Worm (Caenorhabditis elegans) whole organism, young adult: Measurements from ENCODE around the gene rtfo-1.

Experiments used
- B0035.1 ChIP-seq: sonication (generic microtip); optimal IDR thresholded peaks from 2 replicates; lab custom pipeline; 2016; ENCODE audit warnings: missing genetic modification characterization, mild to moderate bottlenecking, missing compliant biosample characterization, missing genotype, missing genetic modification reagents
- B0261.1 ChIP-seq: sonication (generic microtip); optimal IDR thresholded peaks from 2 replicates; lab custom pipeline; 2016; ENCODE audit warnings: mild to moderate bottlenecking, missing genetic modification characterization, moderate library complexity, missing compliant biosample characterization
- D2030.7 ChIP-seq: fragments of 200-800 bp; sonication (Bioruptor generic); IDR thresholded peaks from 2 replicates; pipeline ENCODE4 v1.3.6; 2022; ENCODE audit warnings: missing genetic modification reagents, missing genetic modification characterization, missing compliant biosample characterization
- F23B12.7 ChIP-seq: sonication (generic microtip); optimal IDR thresholded peaks from 2 replicates; lab custom pipeline; 2017; ENCODE audit warnings: missing genetic modification characterization, mild to moderate bottlenecking, missing compliant biosample characterization, antibody characterized with exemption, moderate library complexity; ENCODE audit not compliant: insufficient read depth
- F37B4.10 ChIP-seq: fragments of 200-800 bp; sonication (Bioruptor generic); IDR thresholded peaks from 2 replicates; pipeline ENCODE4 v1.3.6; 2022; ENCODE audit warnings: missing genetic modification characterization, missing compliant biosample characterization
- F52B5.7 ChIP-seq: sonication (generic microtip); optimal IDR thresholded peaks from 2 replicates; lab custom pipeline; 2016; ENCODE audit warnings: mild to moderate bottlenecking, missing genetic modification characterization, missing compliant biosample characterization
- K11D2.4 ChIP-seq: fragments of 200-800 bp; sonication (Bioruptor generic); IDR thresholded peaks from 2 replicates; pipeline ENCODE4 v1.3.6; 2022; ENCODE audit warnings: missing genetic modification reagents, missing genetic modification characterization, missing compliant biosample characterization
- K12H6.12 ChIP-seq: fragments of 200-800 bp; sonication (Bioruptor generic); optimal IDR thresholded peaks from 2 replicates; lab custom pipeline; 2018; ENCODE audit warnings: mild to moderate bottlenecking, missing genetic modification characterization, missing compliant biosample characterization
- T07F8.4 ChIP-seq: sonication (generic microtip); optimal IDR thresholded peaks from 2 replicates; lab custom pipeline; 2016; ENCODE audit warnings: mild to moderate bottlenecking, missing genetic modification characterization, moderate library complexity, missing compliant biosample characterization
- Y53F4B.3 ChIP-seq: fragments of 200-800 bp; sonication (Bioruptor generic); IDR thresholded peaks from 2 replicates; pipeline ENCODE4 v1.3.6; 2022; ENCODE audit warnings: missing genetic modification reagents, missing genetic modification characterization, missing compliant biosample characterization
- Y79H2A.3 ChIP-seq: fragments of 200-800 bp; sonication (Bioruptor generic); conservative IDR thresholded peaks from 2 replicates; pipeline ENCODE4 v1.3.6; 2022; ENCODE audit warnings: missing genetic modification reagents, missing genetic modification characterization, missing compliant biosample characterization
- akir-1 ChIP-seq: fragments of 200-800 bp; sonication (Bioruptor generic); optimal IDR thresholded peaks from 2 replicates; lab custom pipeline; 2018; ENCODE audit warnings: mild to moderate bottlenecking, missing genetic modification characterization, moderate library complexity, missing compliant biosample characterization
- ama-1 ChIP-seq, 3 experiments: fragments of 150-350 bp in 1 of 3; sonication (generic microtip) in 2 of 3; optimal IDR thresholded peaks; 2 replicates each; lab custom pipeline; 2014 to 2018; ENCODE audit warnings: missing biosample characterization in 2 of 3, missing genetic modification characterization in 2 of 3, missing genetic modification reagents in 2 of 3
- aptf-3 ChIP-seq: fragments of 200-800 bp; sonication (Bioruptor generic); IDR thresholded peaks from 2 replicates; pipeline ENCODE4 v1.3.6; 2022; ENCODE audit warnings: missing genetic modification characterization, missing compliant biosample characterization
- bed-2 ChIP-seq: fragments of 200-800 bp; sonication (Bioruptor generic); IDR thresholded peaks from 2 replicates; pipeline ENCODE4 v1.3.6; 2022; ENCODE audit warnings: missing genetic modification reagents, missing genetic modification characterization, missing compliant biosample characterization
- cebp-1 ChIP-seq, 2 experiments: fragments of 200-800 bp in 1 of 2; sonication (Bioruptor generic) in 1 of 2; sonication (generic microtip) in 1 of 2; IDR thresholded peaks in 1 of 2; optimal IDR thresholded peaks in 1 of 2; 2 replicates each; pipeline versions ENCODE4 v1.3.6 to Lab custom; 2017 to 2022; ENCODE audit warnings: missing compliant biosample characterization in 2 of 2, missing genetic modification characterization in 2 of 2, mild to moderate bottlenecking in 1 of 2, missing genetic modification reagents in 1 of 2, moderate library complexity in 1 of 2
- ceh-100 ChIP-seq: fragments of 200-800 bp; sonication (Bioruptor generic); IDR thresholded peaks from 2 replicates; pipeline ENCODE4 v1.3.6; 2022; ENCODE audit warnings: missing genetic modification reagents, missing genetic modification characterization, missing compliant biosample characterization
- chd-7 ChIP-seq: sonication (generic microtip); optimal IDR thresholded peaks from 2 replicates; lab custom pipeline; 2016; ENCODE audit warnings: mild to moderate bottlenecking, missing genetic modification characterization, moderate library complexity, missing compliant biosample characterization
- dox-1 ChIP-seq: fragments of 200-800 bp; sonication (Bioruptor generic); IDR thresholded peaks from 2 replicates; pipeline ENCODE4 v1.3.6; 2022; ENCODE audit warnings: missing genetic modification reagents, missing genetic modification characterization, missing compliant biosample characterization
- egl-18 ChIP-seq: fragments of 200-800 bp; sonication (Bioruptor generic); IDR thresholded peaks from 2 replicates; pipeline ENCODE4 v1.3.6; 2022; ENCODE audit warnings: missing genetic modification reagents, missing genetic modification characterization, missing compliant biosample characterization
- egrh-3 ChIP-seq: fragments of 200-800 bp; sonication (Bioruptor generic); IDR thresholded peaks from 2 replicates; pipeline ENCODE4 v1.3.6; 2022; ENCODE audit warnings: missing genetic modification reagents, missing genetic modification characterization, missing compliant biosample characterization
- ekl-4 ChIP-seq: fragments of 200-800 bp; sonication (Bioruptor generic); IDR thresholded peaks from 2 replicates; pipeline ENCODE4 v1.3.6; 2022; ENCODE audit warnings: missing genetic modification reagents, missing genetic modification characterization, missing compliant biosample characterization
- gei-17 ChIP-seq: fragments of 200-800 bp; sonication (Bioruptor generic); optimal IDR thresholded peaks from 2 replicates; lab custom pipeline; 2018; ENCODE audit warnings: mild to moderate bottlenecking, missing genetic modification characterization, missing compliant biosample characterization
- hlh-26 ChIP-seq: fragments of 200-800 bp; sonication (Bioruptor generic); conservative IDR thresholded peaks from 2 replicates; pipeline ENCODE4 v1.3.6; 2022; ENCODE audit warnings: missing genetic modification reagents, missing genetic modification characterization, missing compliant biosample characterization
- hmg-1.2 ChIP-seq: fragments of 200-800 bp; sonication (Bioruptor generic); IDR thresholded peaks from 2 replicates; pipeline ENCODE4 v1.3.6; 2022; ENCODE audit warnings: missing genetic modification reagents, missing genetic modification characterization, missing compliant biosample characterization
- lin-54 ChIP-seq: fragments of 200-800 bp; sonication (Bioruptor generic); optimal IDR thresholded peaks from 2 replicates; lab custom pipeline; 2018; ENCODE audit warnings: mild to moderate bottlenecking, missing genetic modification characterization, missing compliant biosample characterization
- lir-1 ChIP-seq: fragments of 200-800 bp; sonication (Bioruptor generic); conservative IDR thresholded peaks from 2 replicates; pipeline ENCODE4 v1.3.6; 2022; ENCODE audit warnings: missing genetic modification reagents, missing genetic modification characterization, missing compliant biosample characterization
- lsl-1 ChIP-seq: fragments of 200-800 bp; sonication (Bioruptor generic); optimal IDR thresholded peaks from 2 replicates; lab custom pipeline; 2018; ENCODE audit warnings: mild to moderate bottlenecking, missing genetic modification characterization, moderate library complexity, missing compliant biosample characterization
- madf-6 ChIP-seq: fragments of 200-800 bp; sonication (Bioruptor generic); IDR thresholded peaks from 2 replicates; pipeline ENCODE4 v1.3.6; 2022; ENCODE audit warnings: missing genetic modification reagents, missing genetic modification characterization, missing compliant biosample characterization
- madf-8 ChIP-seq: fragments of 200-800 bp; sonication (Bioruptor generic); conservative IDR thresholded peaks from 2 replicates; pipeline ENCODE4 v1.3.6; 2022; ENCODE audit warnings: missing genetic modification reagents, missing genetic modification characterization, missing compliant biosample characterization
- mes-4 ChIP-seq: sonication (generic microtip); optimal IDR thresholded peaks from 2 replicates; lab custom pipeline; 2016; ENCODE audit warnings: missing genotype, missing genetic modification characterization, missing compliant biosample characterization
- nfya-1 ChIP-seq: sonication (generic microtip); optimal IDR thresholded peaks from 2 replicates; lab custom pipeline; 2017; ENCODE audit warnings: antibody characterized with exemption, missing compliant biosample characterization, missing genetic modification characterization, borderline replicate concordance; ENCODE audit not compliant: insufficient read depth
- nhr-80 ChIP-seq: sonication (generic microtip); optimal IDR thresholded peaks from 2 replicates; lab custom pipeline; 2016; ENCODE audit warnings: missing genetic modification characterization, missing compliant biosample characterization
- pbrm-1 ChIP-seq: fragments of 200-800 bp; sonication (Bioruptor generic); IDR thresholded peaks from 2 replicates; pipeline ENCODE4 v1.3.6; 2022; ENCODE audit warnings: missing genetic modification reagents, missing genetic modification characterization, missing compliant biosample characterization
- rcor-1 ChIP-seq: fragments of 200-800 bp; sonication (Bioruptor generic); IDR thresholded peaks from 2 replicates; pipeline ENCODE4 v1.3.6; 2022; ENCODE audit warnings: missing genetic modification reagents, missing genetic modification characterization, missing compliant biosample characterization
- snpc-1.1 ChIP-seq: sonication (generic microtip); optimal IDR thresholded peaks from 2 replicates; lab custom pipeline; 2017; ENCODE audit warnings: missing genetic modification characterization, mild to moderate bottlenecking, missing compliant biosample characterization, antibody characterized with exemption, moderate library complexity, missing genotype, missing genetic modification reagents; ENCODE audit not compliant: insufficient read depth
- snpc-3.4 ChIP-seq: sonication (generic microtip); optimal IDR thresholded peaks from 2 replicates; lab custom pipeline; 2017; ENCODE audit warnings: missing genetic modification characterization, mild to moderate bottlenecking, missing compliant biosample characterization, antibody characterized with exemption, moderate library complexity, missing genotype, missing genetic modification reagents
- snpc-4 ChIP-seq, 5 experiments: fragments of 150-350 bp in 1 of 5; sonication (generic microtip) in 4 of 5; optimal IDR thresholded peaks; 2 replicates each; lab custom pipeline; 2014 to 2018; ENCODE audit warnings: missing genetic modification characterization in 5 of 5, missing biosample characterization in 3 of 5, antibody characterized with exemption in 2 of 5, mild to moderate bottlenecking in 2 of 5, missing compliant biosample characterization in 2 of 5, missing genotype in 2 of 5, moderate library complexity in 2 of 5, missing genetic modification reagents in 1 of 5
- sptf-2 ChIP-seq: fragments of 200-800 bp; sonication (Bioruptor generic); optimal IDR thresholded peaks from 2 replicates; lab custom pipeline; 2018; ENCODE audit warnings: mild to moderate bottlenecking, missing genetic modification characterization, missing compliant biosample characterization
- unc-130 ChIP-seq: sonication (generic microtip); optimal IDR thresholded peaks from 2 replicates; lab custom pipeline; 2016; ENCODE audit warnings: missing genetic modification reagents, missing genetic modification characterization, missing compliant biosample characterization
- xnd-1 ChIP-seq: sonication (generic microtip); optimal IDR thresholded peaks from 2 replicates; lab custom pipeline; 2016; ENCODE audit warnings: missing genotype, missing genetic modification reagents, missing genetic modification characterization, missing compliant biosample characterization
- ztf-18 ChIP-seq: sonication (generic microtip); optimal IDR thresholded peaks from 2 replicates; lab custom pipeline; 2016; ENCODE audit warnings: missing genotype, mild to moderate bottlenecking, missing genetic modification characterization, missing compliant biosample characterization
- ztf-22 ChIP-seq: fragments of 200-800 bp; sonication (Bioruptor generic); optimal IDR thresholded peaks from 2 replicates; lab custom pipeline; 2018; ENCODE audit warnings: mild to moderate bottlenecking, missing genetic modification characterization, moderate library complexity, missing compliant biosample characterization
- ztf-25 ChIP-seq: fragments of 200-800 bp; sonication (Bioruptor generic); IDR thresholded peaks from 2 replicates; pipeline ENCODE4 v1.3.6; 2022; ENCODE audit warnings: missing genetic modification reagents, missing genetic modification characterization, missing compliant biosample characterization
- ztf-26 ChIP-seq: sonication (generic microtip); optimal IDR thresholded peaks from 2 replicates; lab custom pipeline; 2017; ENCODE audit warnings: missing genetic modification characterization, missing compliant biosample characterization
- ztf-28 ChIP-seq: fragments of 200-800 bp; sonication (Bioruptor generic); IDR thresholded peaks from 2 replicates; pipeline ENCODE4 v1.3.6; 2022; ENCODE audit warnings: missing genetic modification reagents, missing genetic modification characterization, missing compliant biosample characterization

The rtfo-1 gene

DNA sequence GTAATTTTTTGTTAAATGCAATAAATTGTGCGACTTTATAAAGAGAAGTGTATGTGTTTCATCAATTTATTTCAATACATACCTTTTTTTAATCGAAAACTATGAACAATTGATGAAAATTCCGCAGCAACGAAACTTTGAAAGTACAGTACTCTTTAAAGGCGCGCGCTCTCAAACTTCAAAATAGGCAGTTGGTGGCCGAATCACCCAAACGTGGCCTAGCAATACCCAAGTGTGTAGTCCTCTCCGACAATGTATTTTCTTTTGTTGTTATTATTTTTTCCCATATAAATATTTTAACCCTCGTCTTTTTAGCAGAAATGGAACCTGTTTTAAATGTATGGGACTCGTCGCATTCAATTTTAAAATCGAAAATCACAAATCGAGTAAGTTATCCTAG, 45.9 kb downstream of the rtfo-1 start, which contains the start of gene C50F4.4 (continued):
- TF ChIP-seq unc-130 (GFP tag; lab: Kevin White, UChicago) (peak; percentile 66), madf-8 (peak; percentile 49), snpc-4 (GFP tag; optimal IDR thresholded peaks at IDR 0.05; lab: Kevin White, UChicago) (no peak), snpc-4 (tag; optimal IDR thresholded peaks at IDR 0.05; lab: Kevin White, UChicago) (peak in 2 of 4 experiments; percentile 3 to 27), hmg-1.2 (0 out of 2 replicates have a peak, but pooled peaks have one; percentile 15), bed-2 (no peak), ztf-22 (GFP tag; lab: Kevin White, UChicago) (no peak), T07F8.4 (tag; lab: Kevin White, UChicago) (no peak), F52B5.7 (no peak), ceh-100 (GFP tag; lab: Robert Waterston, UW) (no peak), D2030.7 (GFP tag; lab: Robert Waterston, UW) (peak; percentile 32; the same call in 1 of the 2 replicates), madf-6 (GFP tag; lab: Robert Waterston, UW) (peak; percentile 85), rcor-1 (GFP tag; lab: Robert Waterston, UW) (peak; percentile 43), F37B4.10 (no peak), akir-1 (GFP tag; lab: Kevin White, UChicago) (no peak), aptf-3 (GFP tag; lab: Robert Waterston, UW) (no peak), lsl-1 (peak; percentile 80), pbrm-1 (GFP tag; lab: Robert Waterston, UW) (no peak), ztf-26 (tag; lab: Kevin White, UChicago) (no peak), Y53F4B.3 (GFP tag; lab: Robert Waterston, UW) (no peak), gei-17 (GFP tag; lab: Kevin White, UChicago) (no peak), egl-18 (GFP tag; lab: Robert Waterston, UW) (no peak), ekl-4 (no peak), ztf-25 (GFP tag; lab: Robert Waterston, UW) (no peak), B0035.1 (no peak), B0261.1 (tag; lab: Kevin White, UChicago) (no peak), nhr-80 (tag; lab: Kevin White, UChicago) (no peak), mes-4 (no peak), snpc-1.1 (tag; lab: Kevin White, UChicago) (no peak), chd-7 (tag; lab: Kevin White, UChicago) (no peak), ztf-28 (GFP tag; lab: Robert Waterston, UW) (no peak), lir-1 (GFP tag; lab: Robert Waterston, UW) (no peak), Y79H2A.3 (GFP tag; lab: Robert Waterston, UW) (0 out of 2 replicates have a peak, but pooled peaks have one; percentile 18), F23B12.7 (tag; lab: Kevin White, UChicago) (no peak), hlh-26 (GFP tag; lab: Robert Waterston, UW) (no peak), egrh-3 (GFP tag; lab: Robert Waterston, UW) (no peak), ztf-18 (tag; lab: Kevin White, UChicago) (peak; percentile 33), ama-1 (optimal IDR thresholded peaks at IDR 0.05; lab: Kevin White, UChicago) (no peak), ama-1 (GFP tag; optimal IDR thresholded peaks at IDR 0.05; lab: Kevin White, UChicago) (no peak), nfya-1 (tag; lab: Kevin White, UChicago) (no peak), dox-1 (GFP tag; lab: Robert Waterston, UW) (peak; percentile 71), lin-54 (GFP tag; lab: Kevin White, UChicago) (no peak), K12H6.12 (tag; lab: Kevin White, UChicago) (no peak), xnd-1 (tag; lab: Kevin White, UChicago) (peak; percentile 26), snpc-3.4 (tag; lab: Kevin White, UChicago) (peak; percentile 53), cebp-1 (GFP tag; IDR thresholded peaks at IDR 0.05; lab: Robert Waterston, UW) (peak; percentile 34; the same call in 1 of the 2 replicates), cebp-1 (tag; optimal IDR thresholded peaks at IDR 0.05; lab: Kevin White, UChicago) (no peak), sptf-2 (GFP tag; lab: Kevin White, UChicago) (no peak), K11D2.4 (GFP tag; lab: Robert Waterston, UW) (peak; percentile 58; the same call in 1 of the 2 replicates)
